Worm (Caenorhabditis elegans): ENCODE results near the gene hgrs-1.

- TF ChIP-seq ref-1 (GFP tag; conservative IDR thresholded peaks at IDR 0.05), result no peak
- TF ChIP-seq ztf-29 (GFP tag; IDR thresholded peaks at IDR 0.05), result no peak
- TF ChIP-seq tab-1 (GFP tag; IDR thresholded peaks at IDR 0.05), result no peak
Observed at ce11 chrIV:8171376-8171775, 34.5 kb downstream of the hgrs-1 start.
